Fruit fly (Drosophila melanogaster) whole organism: ENCODE data around the gene CG15160.
A peak's percentile ranks its signal among the peaks of the same experiment; 100 is the strongest.

Experiments
- CG8478 ChIP-seq: fragments of >200 bp; optimal IDR thresholded peaks from 2 replicates; lab custom pipeline; 2018; ENCODE audit warnings: inconsistent platforms
- Dll ChIP-seq: fragments of >200 bp; optimal IDR thresholded peaks from 2 replicates; lab custom pipeline; 2017
- EcR ChIP-seq, 2 experiments: fragments of >200 bp; optimal IDR thresholded peaks; 2 replicates each; lab custom pipeline; 2017; ENCODE audit warnings: missing biosample characterization in 2 of 2, missing genetic modification characterization in 2 of 2, missing genetic modification reagents in 2 of 2
- pan ChIP-seq: fragments of >200 bp; optimal IDR thresholded peaks from 2 replicates; lab custom pipeline; 2017
- psq ChIP-seq: fragments of >200 bp; optimal IDR thresholded peaks from 2 replicates; lab custom pipeline; 2017
- usp ChIP-seq: fragments of >200 bp; optimal IDR thresholded peaks from 2 replicates; lab custom pipeline; 2017; ENCODE audit warnings: missing biosample characterization, missing genetic modification characterization, mixed read lengths

The CG15160 gene

dm6 chr2L:18590100-18590941, at the start of gene CG15160, which contains the start of gene Pde11:
CG15160 (plus strand) TSS chr2L:18590891.
Pde11 (minus strand) TSS chr2L:18590342.
- no peak for TF ChIP-seq pan (lab: Kevin White, UChicago)

dm6 chr2L:18546426-18546825, 44.3 kb upstream of the CG15160 start:
- no peak for TF ChIP-seq psq (lab: Kevin White, UChicago)
- TF ChIP-seq pan (lab: Kevin White, UChicago), result no peak
- TF ChIP-seq CG8478 (lab: Kevin White, UChicago), result no peak
- no peak for TF ChIP-seq EcR (GFP tag; optimal IDR thresholded peaks at IDR 0.05; lab: Kevin White, UChicago)
- TF ChIP-seq Dll (lab: Kevin White, UChicago), result no peak
- TF ChIP-seq usp, result no peak

- TF ChIP-seq usp, result no peak
- TF ChIP-seq EcR (GFP tag; optimal IDR thresholded peaks at IDR 0.05; lab: Kevin White, UChicago), result no peak
- no peak for TF ChIP-seq Dll (lab: Kevin White, UChicago)
- TF ChIP-seq pan (lab: Kevin White, UChicago), result no peak
- TF ChIP-seq psq (lab: Kevin White, UChicago), result no peak
- TF ChIP-seq CG8478 (lab: Kevin White, UChicago), result no peak
Measured at dm6 chr2L:18548753-18549152, 41.9 kb upstream of the CG15160 start.

- TF ChIP-seq EcR (GFP tag; optimal IDR thresholded peaks at IDR 0.05; lab: Kevin White, UChicago) (no peak), usp (no peak), psq (lab: Kevin White, UChicago) (no peak), CG8478 (lab: Kevin White, UChicago) (no peak), pan (lab: Kevin White, UChicago) (no peak), Dll (lab: Kevin White, UChicago) (no peak)
Measured at dm6 chr2L:18549470-18549869, 41.2 kb upstream of the CG15160 start.

- TF ChIP-seq usp (no peak), CG8478 (lab: Kevin White, UChicago) (no peak), Dll (lab: Kevin White, UChicago) (no peak)
Measured at dm6 chr2L:18554205-18554604, 36.5 kb upstream of the CG15160 start.

- TF ChIP-seq EcR (GFP tag; optimal IDR thresholded peaks at IDR 0.05; lab: Kevin White, UChicago) (no peak), psq (lab: Kevin White, UChicago) (no peak), usp (no peak), pan (lab: Kevin White, UChicago) (no peak), Dll (lab: Kevin White, UChicago) (no peak), CG8478 (lab: Kevin White, UChicago) (no peak)
Measured at dm6 chr2L:18556384-18556783, 34.3 kb upstream of the CG15160 start.

- TF ChIP-seq psq (lab: Kevin White, UChicago) (no peak), EcR (GFP tag; optimal IDR thresholded peaks at IDR 0.05; lab: Kevin White, UChicago) (no peak), pan (lab: Kevin White, UChicago) (no peak), CG8478 (lab: Kevin White, UChicago) (no peak), usp (no peak), Dll (lab: Kevin White, UChicago) (no peak)
Measured at dm6 chr2L:18557965-18558537, 32.6 kb upstream of the CG15160 start.

- no peak for TF ChIP-seq EcR (GFP tag; optimal IDR thresholded peaks at IDR 0.05; lab: Kevin White, UChicago)
- no peak for TF ChIP-seq CG8478 (lab: Kevin White, UChicago)
- TF ChIP-seq usp, result no peak
- TF ChIP-seq Dll (lab: Kevin White, UChicago), result no peak
- TF ChIP-seq psq (lab: Kevin White, UChicago), result no peak
- TF ChIP-seq pan (lab: Kevin White, UChicago), result no peak
Measured at dm6 chr2L:18559084-18559483, 31.6 kb upstream of the CG15160 start.

- TF ChIP-seq psq (lab: Kevin White, UChicago) (no peak), EcR (GFP tag; optimal IDR thresholded peaks at IDR 0.05; lab: Kevin White, UChicago) (no peak), usp (no peak)
Measured at dm6 chr2L:18561018-18561417, 29.7 kb upstream of the CG15160 start.

- TF ChIP-seq EcR (GFP tag; optimal IDR thresholded peaks at IDR 0.05; lab: Kevin White, UChicago) (peak; percentile 55 to 72), pan (lab: Kevin White, UChicago) (no peak)
Measured at dm6 chr2L:18561522-18562119, 29.1 kb upstream of the CG15160 start.

dm6 chr2L:18562573-18562972, 28.1 kb upstream of the CG15160 start:
- no peak for TF ChIP-seq Dll (lab: Kevin White, UChicago)
- TF ChIP-seq pan (lab: Kevin White, UChicago), result no peak
- no peak for TF ChIP-seq psq (lab: Kevin White, UChicago)
- TF ChIP-seq usp, result no peak
- peak in 1 of 2 experiments; percentile 9 for TF ChIP-seq EcR (GFP tag; optimal IDR thresholded peaks at IDR 0.05; lab: Kevin White, UChicago)
- no peak for TF ChIP-seq CG8478 (lab: Kevin White, UChicago)

- TF ChIP-seq Dll (lab: Kevin White, UChicago) (no peak), EcR (GFP tag; optimal IDR thresholded peaks at IDR 0.05; lab: Kevin White, UChicago) (no peak), psq (lab: Kevin White, UChicago) (no peak), pan (lab: Kevin White, UChicago) (no peak), CG8478 (lab: Kevin White, UChicago) (no peak), usp (no peak)
Measured at dm6 chr2L:18563020-18563546, 27.6 kb upstream of the CG15160 start.
